Worm (Caenorhabditis elegans): Measurements from ENCODE around the gene unc-112.

The unc-112 gene

DNA sequence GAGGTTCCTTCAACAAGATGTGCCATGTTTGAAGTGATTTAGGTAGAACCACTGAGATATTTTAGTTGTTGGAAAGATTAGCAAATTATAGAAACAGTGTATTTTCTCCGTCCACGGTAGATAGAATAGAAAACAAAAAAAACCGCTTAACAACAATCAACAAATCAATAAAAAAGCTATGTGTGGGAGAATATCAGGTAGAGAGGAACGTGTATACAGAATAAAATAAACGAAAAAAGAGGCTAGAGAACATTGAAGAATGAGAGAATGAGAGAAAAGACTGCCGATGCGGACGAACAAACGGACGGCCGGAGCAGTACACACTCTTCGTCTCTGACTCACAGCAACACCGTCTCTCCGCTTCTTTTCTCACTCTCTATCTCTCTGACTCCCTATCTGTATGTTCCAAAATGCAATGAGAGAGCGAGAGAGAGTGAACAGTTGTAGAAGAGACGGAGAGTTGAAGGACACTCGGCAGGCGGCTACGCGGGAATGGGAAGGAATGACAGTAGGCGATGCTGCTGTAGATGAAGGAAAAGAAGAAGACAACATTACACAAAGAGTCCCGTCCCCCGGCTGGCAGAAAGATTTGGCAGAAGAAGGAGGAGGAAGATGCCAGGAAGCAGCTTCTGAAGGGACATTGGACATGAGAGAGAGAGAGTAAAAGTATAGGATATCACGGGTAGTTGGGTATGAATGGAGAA, at the start of gene unc-112:
TSS of gene unc-112 (minus strand) at position 51 of the 704 bp plus-strand sequence.
- peak; percentile 52 for TF ChIP-seq zag-1 (tag; optimal IDR thresholded peaks at IDR 0.05)
- TF ChIP-seq ceh-16 (tag; optimal IDR thresholded peaks at IDR 0.05): no peak
- no peak for TF ChIP-seq nhr-237 (tag; optimal IDR thresholded peaks at IDR 0.05)
- TF ChIP-seq C34F6.9 (tag; optimal IDR thresholded peaks at IDR 0.05): peak; percentile 86
- TF ChIP-seq ZK546.5 (tag; optimal IDR thresholded peaks at IDR 0.05): no peak
- TF ChIP-seq Y55F3AM.14 (GFP tag; optimal IDR thresholded peaks at IDR 0.05): peak; percentile 12
- TF ChIP-seq nhr-6 (tag; optimal IDR thresholded peaks at IDR 0.05): no peak
- no peak for TF ChIP-seq nhr-12 (tag; optimal IDR thresholded peaks at IDR 0.05)
- TF ChIP-seq ceh-82 (tag; optimal IDR thresholded peaks at IDR 0.05): no peak
- no peak for TF ChIP-seq nhr-77 (tag; optimal IDR thresholded peaks at IDR 0.05)
- peak; percentile 56 for TF ChIP-seq crh-2 (tag; optimal IDR thresholded peaks at IDR 0.05)
- no peak for TF ChIP-seq ama-1 (optimal IDR thresholded peaks at IDR 0.05)
- TF ChIP-seq elt-1 (tag; optimal IDR thresholded peaks at IDR 0.05): no peak
- TF ChIP-seq snpc-4 (tag; optimal IDR thresholded peaks at IDR 0.05): no peak
- peak; percentile 78 for TF ChIP-seq sem-4 (tag; optimal IDR thresholded peaks at IDR 0.05)
- peak; percentile 71 for TF ChIP-seq nhr-25 (tag; optimal IDR thresholded peaks at IDR 0.05)
- TF ChIP-seq gmeb-1 (tag; optimal IDR thresholded peaks at IDR 0.05): peak; percentile 5
- peak; percentile 84 for TF ChIP-seq sma-9 (GFP tag; optimal IDR thresholded peaks at IDR 0.05)
- no peak for TF ChIP-seq sma-9 (tag; optimal IDR thresholded peaks at IDR 0.05)
- no peak for TF ChIP-seq ztf-1 (GFP tag; conservative IDR thresholded peaks at IDR 0.05)
- no peak for TF ChIP-seq skn-1 (tag; optimal IDR thresholded peaks at IDR 0.05)
- no peak for TF ChIP-seq nhr-21 (tag; optimal IDR thresholded peaks at IDR 0.05)
- peak in 1 of 2 experiments; percentile 77 for TF ChIP-seq lsy-2 (tag; optimal IDR thresholded peaks at IDR 0.05)
- peak; percentile 91 for TF ChIP-seq unc-55 (GFP tag; optimal IDR thresholded peaks at IDR 0.05)
- no peak for TF ChIP-seq lin-11 (tag; optimal IDR thresholded peaks at IDR 0.05)
- peak; percentile 8 for TF ChIP-seq mab-5 (tag; optimal IDR thresholded peaks at IDR 0.05)
- TF ChIP-seq lin-39 (tag; optimal IDR thresholded peaks at IDR 0.05): peak; percentile 50
- TF ChIP-seq ztf-11 (tag; optimal IDR thresholded peaks at IDR 0.05): no peak
- TF ChIP-seq unc-39 (tag; optimal IDR thresholded peaks at IDR 0.05): no peak
- TF ChIP-seq R02D3.7 (tag; optimal IDR thresholded peaks at IDR 0.05): no peak
- peak; percentile 99 for TF ChIP-seq fos-1 (tag; optimal IDR thresholded peaks at IDR 0.05)
- TF ChIP-seq blmp-1 (tag; optimal IDR thresholded peaks at IDR 0.05; ENCODE audit: insufficient read depth): no peak
- TF ChIP-seq nhr-10 (tag; optimal IDR thresholded peaks at IDR 0.05): no peak
- TF ChIP-seq elt-3 (tag; optimal IDR thresholded peaks at IDR 0.05): no peak
- peak; percentile 42 for TF ChIP-seq sma-3 (GFP tag; optimal IDR thresholded peaks at IDR 0.05)
- peak; percentile 72 for TF ChIP-seq lin-13 (GFP tag; optimal IDR thresholded peaks at IDR 0.05)
- TF ChIP-seq alr-1 (tag; optimal IDR thresholded peaks at IDR 0.05): no peak
- TF ChIP-seq ztf-4 (tag; optimal IDR thresholded peaks at IDR 0.05): peak; percentile 72
- TF ChIP-seq dmd-4 (tag; optimal IDR thresholded peaks at IDR 0.05): no peak
- TF ChIP-seq peb-1 (tag; optimal IDR thresholded peaks at IDR 0.05): no peak
- TF ChIP-seq mdl-1 (tag; optimal IDR thresholded peaks at IDR 0.05): peak in 1 of 2 experiments; percentile 47
- TF ChIP-seq nhr-129 (tag; optimal IDR thresholded peaks at IDR 0.05): peak; percentile 92
- peak; percentile 92 for TF ChIP-seq F13H6.1 (tag; optimal IDR thresholded peaks at IDR 0.05)
- peak; percentile 17 for TF ChIP-seq egl-27 (tag; optimal IDR thresholded peaks at IDR 0.05)
- no peak for TF ChIP-seq nhr-11 (tag; optimal IDR thresholded peaks at IDR 0.05)
- TF ChIP-seq aly-2 (tag; optimal IDR thresholded peaks at IDR 0.05): no peak
- TF ChIP-seq nhr-23 (tag; optimal IDR thresholded peaks at IDR 0.05): no peak
- no peak for TF ChIP-seq unc-62 (GFP tag; optimal IDR thresholded peaks at IDR 0.05)
- no peak for TF ChIP-seq mbf-1 (tag; optimal IDR thresholded peaks at IDR 0.05)
